Worm (Caenorhabditis elegans): Measurements from ENCODE around the gene Y43F8B.2.
A peak's percentile ranks its signal among the peaks of the same experiment; 100 is the strongest.

Y43F8B.2 gene

ce11 chrV:19482535-19482934 lies 50.4 kb downstream of the Y43F8B.2 start, which contains the start of gene Y43F8B.22:
TSS of gene Y43F8B.22 (plus strand) at chrV:19482835.
- TF ChIP-seq jun-1 (tag; optimal IDR thresholded peaks at IDR 0.05) = no peak
- no peak for TF ChIP-seq sea-2 (GFP tag; optimal IDR thresholded peaks at IDR 0.05)
- no peak for TF ChIP-seq unc-62 (GFP tag; optimal IDR thresholded peaks at IDR 0.05)
- no peak for TF ChIP-seq pha-4 (tag; optimal IDR thresholded peaks at IDR 0.05)
- no peak for TF ChIP-seq ceh-9 (tag; optimal IDR thresholded peaks at IDR 0.05)
- TF ChIP-seq nhr-237 (tag; optimal IDR thresholded peaks at IDR 0.05) = no peak
- no peak for TF ChIP-seq elt-3 (tag; optimal IDR thresholded peaks at IDR 0.05)
- no peak for TF ChIP-seq nhr-77 (tag; optimal IDR thresholded peaks at IDR 0.05)
- no peak for TF ChIP-seq aly-2 (tag; optimal IDR thresholded peaks at IDR 0.05)
- TF ChIP-seq mdl-1 (tag; optimal IDR thresholded peaks at IDR 0.05) = no peak
- TF ChIP-seq daf-12 (tag; optimal IDR thresholded peaks at IDR 0.05) = no peak

- no peak for TF ChIP-seq pqm-1 (tag; optimal IDR thresholded peaks at IDR 0.05)
- no peak for TF ChIP-seq fkh-10 (GFP tag; optimal IDR thresholded peaks at IDR 0.05)
- no peak for TF ChIP-seq nhr-76 (tag; optimal IDR thresholded peaks at IDR 0.05)
- no peak for TF ChIP-seq R02D3.7 (tag; optimal IDR thresholded peaks at IDR 0.05)
- TF ChIP-seq egl-27 (tag; optimal IDR thresholded peaks at IDR 0.05) = no peak
- no peak for TF ChIP-seq hmg-11 (tag; optimal IDR thresholded peaks at IDR 0.05)
- no peak for TF ChIP-seq ztf-11 (tag; optimal IDR thresholded peaks at IDR 0.05)
- no peak for TF ChIP-seq nhr-12 (tag; optimal IDR thresholded peaks at IDR 0.05)
- no peak for TF ChIP-seq daf-12 (tag; optimal IDR thresholded peaks at IDR 0.05)
- TF ChIP-seq nhr-23 (tag; optimal IDR thresholded peaks at IDR 0.05) = no peak
Observed at ce11 chrV:19477852-19478251, 55.1 kb downstream of the Y43F8B.2 start, which contains the start of gene Y43F8B.9. TSS of gene Y43F8B.9 (plus strand) at chrV:19478152.

ce11 chrV:19477302-19477701 lies 55.6 kb downstream of the Y43F8B.2 start:
- TF ChIP-seq mdl-1 (tag; optimal IDR thresholded peaks at IDR 0.05) (no peak), nfya-1 (tag; optimal IDR thresholded peaks at IDR 0.05; ENCODE audit: insufficient read depth) (no peak), ZK546.5 (tag; optimal IDR thresholded peaks at IDR 0.05) (no peak), egl-5 (tag; optimal IDR thresholded peaks at IDR 0.05) (no peak), ceh-9 (tag; optimal IDR thresholded peaks at IDR 0.05) (no peak), ceh-28 (tag; optimal IDR thresholded peaks at IDR 0.05) (no peak), ceh-16 (tag; optimal IDR thresholded peaks at IDR 0.05) (no peak)

- no peak for TF ChIP-seq skn-1 (tag; optimal IDR thresholded peaks at IDR 0.05)
- TF ChIP-seq nfya-1 (tag; optimal IDR thresholded peaks at IDR 0.05; ENCODE audit: insufficient read depth) = peak; percentile 9
Observed at ce11 chrV:19473842-19474514, 58.9 kb downstream of the Y43F8B.2 start, which contains the start of gene Y43F8B.10. TSS of gene Y43F8B.10 (plus strand) at chrV:19474464.

ce11 chrV:19470385-19470784 lies 62.5 kb downstream of the Y43F8B.2 start, which contains the start of gene Y43F8B.11:
TSS of gene Y43F8B.11 (plus strand) at chrV:19470685.
- TF ChIP-seq ztf-4 (tag; optimal IDR thresholded peaks at IDR 0.05) (no peak), ztf-11 (tag; optimal IDR thresholded peaks at IDR 0.05) (no peak), mml-1 (tag; optimal IDR thresholded peaks at IDR 0.05) (no peak)

All from whole organism, L3 larva.